Fruit fly (Drosophila melanogaster): ENCODE results near the gene Pen.

The Pen gene

DNA sequence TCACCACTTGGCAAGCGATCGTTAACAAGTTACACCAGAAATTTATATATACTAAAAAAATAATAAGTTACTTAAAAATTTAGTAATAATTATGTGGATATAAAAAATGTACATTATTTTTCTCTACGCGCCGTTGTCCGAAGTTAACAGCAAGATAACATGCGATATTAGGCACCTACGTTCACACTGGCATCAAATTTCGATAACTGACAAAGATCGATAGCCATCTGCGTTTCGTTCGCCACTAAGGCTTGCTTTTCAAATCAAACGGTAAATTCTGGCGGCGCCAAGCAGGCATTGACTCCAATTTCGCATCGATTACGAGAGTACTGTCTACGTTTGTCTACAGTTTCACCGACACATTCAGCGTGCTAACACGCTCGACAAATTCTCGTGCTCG, at the start of gene Pen:
Pen (plus strand) TSS at position 196 of the 400 bp plus-strand sequence.
- TF ChIP-seq ey (GFP tag; optimal IDR thresholded peaks at IDR 0.05) (no peak), Sp1 (GFP tag; optimal IDR thresholded peaks at IDR 0.05) (no peak), Hr83 (GFP tag; optimal IDR thresholded peaks at IDR 0.05; ENCODE audit: poor library complexity, severe bottlenecking) (no peak), pan (optimal IDR thresholded peaks at IDR 0.05) (no peak)

DNA sequence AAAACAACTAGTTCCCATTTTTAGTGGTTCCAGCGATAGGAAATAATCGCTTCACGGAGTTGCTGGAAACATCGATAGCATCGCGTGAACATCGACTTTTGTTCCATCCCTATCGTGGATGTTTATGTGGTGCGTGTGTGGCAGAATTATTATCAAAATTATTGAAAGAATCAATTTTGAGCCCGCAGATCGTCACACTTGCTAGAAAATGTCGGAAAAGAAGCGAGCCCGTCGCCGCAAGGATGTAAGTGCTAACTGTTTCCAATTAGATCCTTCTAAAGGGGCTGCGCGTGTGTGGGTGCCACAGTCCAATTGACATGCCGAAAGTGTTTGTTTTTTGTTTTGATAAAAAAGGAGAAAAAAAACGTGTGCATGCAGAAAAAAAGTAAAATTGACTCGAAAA, 47.4 kb upstream of the Pen start, which contains the start of gene Trp1:
Trp1 (plus strand) TSS at position 89 of the 403 bp plus-strand sequence.
- peak; percentile 57 for TF ChIP-seq Vsx2 (GFP tag; optimal IDR thresholded peaks at IDR 0.05; ENCODE audit: partially characterized antibody)
- peak; percentile 12 for TF ChIP-seq woc (GFP tag; optimal IDR thresholded peaks at IDR 0.05)
- TF ChIP-seq Hr78 (GFP tag; optimal IDR thresholded peaks at IDR 0.05): no peak
- TF ChIP-seq tai (GFP tag; optimal IDR thresholded peaks at IDR 0.05): peak; percentile 61
- no peak for TF ChIP-seq Myc (optimal IDR thresholded peaks at IDR 0.05)
- peak; percentile 23 for TF ChIP-seq Hnf4 (GFP tag; optimal IDR thresholded peaks at IDR 0.05)
- no peak for TF ChIP-seq h (GFP tag; optimal IDR thresholded peaks at IDR 0.05)
- no peak for TF ChIP-seq fru (GFP tag; optimal IDR thresholded peaks at IDR 0.05)
- TF ChIP-seq brk (GFP tag; optimal IDR thresholded peaks at IDR 0.05): peak; percentile 18
- no peak for TF ChIP-seq Dif (GFP tag; optimal IDR thresholded peaks at IDR 0.05; ENCODE audit: partially characterized antibody)
- TF ChIP-seq Hr83 (GFP tag; optimal IDR thresholded peaks at IDR 0.05; ENCODE audit: poor library complexity, severe bottlenecking): peak; percentile 37
- no peak for TF ChIP-seq Abd-B (GFP tag; optimal IDR thresholded peaks at IDR 0.05)
- no peak for TF ChIP-seq br (GFP tag; optimal IDR thresholded peaks at IDR 0.05)

DNA sequence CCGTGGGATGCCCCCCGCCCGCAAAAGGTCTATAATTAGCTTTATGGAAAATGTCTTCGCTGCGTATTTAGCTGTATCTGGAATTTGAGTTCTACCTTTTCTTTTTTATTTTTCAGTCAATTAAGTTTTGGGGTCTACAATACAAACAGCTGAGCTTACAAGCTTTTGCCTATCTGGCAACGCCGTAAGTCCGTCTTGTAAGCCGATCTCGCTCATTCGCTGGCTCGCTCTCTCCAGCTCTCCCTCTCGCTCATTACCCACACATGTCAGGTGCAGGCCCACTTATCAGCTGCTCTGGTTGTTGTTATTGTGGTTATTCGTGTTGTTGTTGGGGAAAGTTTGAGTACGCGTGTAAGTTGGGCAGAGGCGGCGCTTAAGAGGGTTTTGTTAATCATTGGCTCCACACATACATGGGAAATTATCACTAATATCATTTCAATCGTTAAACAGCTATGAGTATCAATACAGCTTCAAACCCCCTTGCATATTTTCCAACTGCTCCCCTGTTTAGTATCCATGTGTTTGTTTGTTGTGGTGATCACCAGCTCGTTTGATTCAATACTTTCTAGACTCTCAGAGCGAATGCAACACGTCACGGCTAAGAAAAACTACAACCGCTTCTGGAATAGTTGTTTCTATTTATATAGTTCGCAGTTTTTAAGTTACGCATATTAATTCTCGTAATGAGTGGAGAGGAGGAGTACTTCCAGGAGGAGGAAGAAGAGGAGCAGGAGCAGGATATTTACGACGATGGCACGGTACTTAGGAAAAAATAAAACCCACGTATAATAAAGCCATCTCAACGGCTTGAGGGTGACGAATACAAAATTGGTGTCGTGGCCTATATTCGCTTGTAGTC, 46.7 kb upstream of the Pen start:
- TF ChIP-seq fru (GFP tag; optimal IDR thresholded peaks at IDR 0.05) (peak; percentile 99), dl (GFP tag; optimal IDR thresholded peaks at IDR 0.05; ENCODE audit: insufficient read depth in 1 of 2, partially characterized antibody in 2 of 2) (peak; percentile 42 to 70), sage (GFP tag; optimal IDR thresholded peaks at IDR 0.05) (peak; percentile 98), usp (GFP tag; optimal IDR thresholded peaks at IDR 0.05) (no peak), tai (GFP tag; optimal IDR thresholded peaks at IDR 0.05) (peak; percentile 98), Sp1 (GFP tag; optimal IDR thresholded peaks at IDR 0.05) (peak; percentile 98), Dif (GFP tag; optimal IDR thresholded peaks at IDR 0.05; ENCODE audit: partially characterized antibody) (peak; percentile 26), Vsx2 (GFP tag; optimal IDR thresholded peaks at IDR 0.05; ENCODE audit: partially characterized antibody) (peak; percentile 35), Dfd (GFP tag; optimal IDR thresholded peaks at IDR 0.05) (peak; percentile 84), sv (GFP tag; optimal IDR thresholded peaks at IDR 0.05) (peak; percentile 94), Hnf4 (GFP tag; optimal IDR thresholded peaks at IDR 0.05) (peak; percentile 99), lola (GFP tag; optimal IDR thresholded peaks at IDR 0.05) (no peak), jim (GFP tag; optimal IDR thresholded peaks at IDR 0.05) (peak; percentile 95), CrebA (GFP tag; optimal IDR thresholded peaks at IDR 0.05; ENCODE audit: borderline replicate concordance) (peak; percentile 81), dsf (GFP tag; optimal IDR thresholded peaks at IDR 0.05; ENCODE audit: borderline replicate concordance) (peak; percentile 96), HLH106 (tag; optimal IDR thresholded peaks at IDR 0.05) (peak; percentile 99), GATAd (GFP tag; optimal IDR thresholded peaks at IDR 0.05) (peak; percentile 98), br (GFP tag; optimal IDR thresholded peaks at IDR 0.05) (peak; percentile 99), CG32264 (GFP tag; optimal IDR thresholded peaks at IDR 0.05) (peak; percentile 98), Hr78 (GFP tag; optimal IDR thresholded peaks at IDR 0.05) (no peak), Myc (optimal IDR thresholded peaks at IDR 0.05) (no peak), pan (optimal IDR thresholded peaks at IDR 0.05) (no peak), N (GFP tag; optimal IDR thresholded peaks at IDR 0.05) (no peak), Mio (GFP tag; optimal IDR thresholded peaks at IDR 0.05) (peak; percentile 95), dmrt93B (GFP tag; optimal IDR thresholded peaks at IDR 0.05) (peak; percentile 98), OdsH (GFP tag; optimal IDR thresholded peaks at IDR 0.05) (peak; percentile 100), Abd-B (GFP tag; optimal IDR thresholded peaks at IDR 0.05) (no peak), brk (GFP tag; optimal IDR thresholded peaks at IDR 0.05) (peak; percentile 96), Jra (GFP tag; optimal IDR thresholded peaks at IDR 0.05) (peak; percentile 98), h (GFP tag; optimal IDR thresholded peaks at IDR 0.05) (peak; percentile 100), Hr83 (GFP tag; optimal IDR thresholded peaks at IDR 0.05; ENCODE audit: poor library complexity, severe bottlenecking) (peak; percentile 99), CG9705 (GFP tag; optimal IDR thresholded peaks at IDR 0.05) (peak; percentile 98), woc (GFP tag; optimal IDR thresholded peaks at IDR 0.05) (peak; percentile 97), rgr (GFP tag; optimal IDR thresholded peaks at IDR 0.05) (peak; percentile 99), ey (GFP tag; optimal IDR thresholded peaks at IDR 0.05) (peak; percentile 100), Rel (GFP tag; optimal IDR thresholded peaks at IDR 0.05) (peak; percentile 95), Rel (tag; optimal IDR thresholded peaks at IDR 0.05) (peak; percentile 87), foxo (GFP tag; optimal IDR thresholded peaks at IDR 0.05) (peak; percentile 97 to 100), psq (GFP tag; optimal IDR thresholded peaks at IDR 0.05) (peak; percentile 98)
